Fruit fly (Drosophila melanogaster) whole organism, pupa: Measurements from ENCODE around the gene CG9948.

ENCODE experiments used
- CG10348 ChIP-seq: fragments of 200-800 bp; sonication (Bioruptor generic); IDR thresholded peaks from 2 replicates; pipeline ENCODE4 v1.3.6; 2022; ENCODE audit warnings: missing biosample characterization, missing genetic modification characterization
- CG12605 ChIP-seq: fragments of 200-800 bp; sonication (Bioruptor generic); IDR thresholded peaks from 2 replicates; pipeline ENCODE4 v1.3.6; 2022; ENCODE audit warnings: missing biosample characterization, missing genetic modification characterization
- CG13204 ChIP-seq: fragments of 200-800 bp; sonication (Bioruptor generic); optimal IDR thresholded peaks from 2 replicates; lab custom pipeline; 2018; ENCODE audit warnings: missing biosample characterization, mild to moderate bottlenecking, missing genetic modification characterization, moderate library complexity
- CG14655 ChIP-seq: fragments of 200-800 bp; sonication (Bioruptor generic); optimal IDR thresholded peaks from 3 replicates; lab custom pipeline; 2017; ENCODE audit warnings: mild to moderate bottlenecking, missing biosample characterization, missing genetic modification reagents, missing genetic modification characterization
- CG15710 ChIP-seq: fragments of 200-800 bp; sonication (Bioruptor generic); optimal IDR thresholded peaks from 2 replicates; lab custom pipeline; 2018; ENCODE audit warnings: missing biosample characterization, mild to moderate bottlenecking, missing genetic modification characterization, moderate library complexity
- CG17806 ChIP-seq: fragments of 200-800 bp; sonication (Bioruptor generic); optimal IDR thresholded peaks from 2 replicates; lab custom pipeline; 2018; ENCODE audit warnings: missing biosample characterization, mild to moderate bottlenecking, missing genetic modification characterization, moderate library complexity
- CG32121 ChIP-seq: fragments of 200-800 bp; sonication (Bioruptor generic); IDR thresholded peaks from 2 replicates; pipeline ENCODE4 v1.3.6; 2022; ENCODE audit warnings: missing biosample characterization, missing genetic modification characterization
- CG34367 ChIP-seq: fragments of 200-800 bp; sonication (Bioruptor generic); optimal IDR thresholded peaks from 2 replicates; lab custom pipeline; 2018; ENCODE audit warnings: missing biosample characterization, mild to moderate bottlenecking, missing genetic modification characterization
- CG4496 ChIP-seq: fragments of 200-800 bp; sonication (Bioruptor generic); IDR thresholded peaks from 3 replicates; pipeline ENCODE4 v1.3.6; 2022; ENCODE audit warnings: missing biosample characterization, missing genetic modification characterization
- CG8159 ChIP-seq: fragments of 200-800 bp; sonication (Bioruptor generic); optimal IDR thresholded peaks from 3 replicates; lab custom pipeline; 2018; ENCODE audit warnings: missing biosample characterization, mild to moderate bottlenecking, missing genetic modification characterization, moderate library complexity
- CG8301 ChIP-seq: fragments of 200-800 bp; sonication (Bioruptor generic); optimal IDR thresholded peaks from 2 replicates; lab custom pipeline; 2018; ENCODE audit warnings: missing biosample characterization, mild to moderate bottlenecking, missing genetic modification characterization
- CG9948 ChIP-seq: fragments of 200-800 bp; sonication (Bioruptor generic); optimal IDR thresholded peaks from 2 replicates; lab custom pipeline; 2018; ENCODE audit warnings: missing biosample characterization, mild to moderate bottlenecking, missing genetic modification characterization, moderate library complexity
- D1 ChIP-seq: fragments of 200-800 bp; sonication (Bioruptor generic); optimal IDR thresholded peaks from 2 replicates; lab custom pipeline; 2018; ENCODE audit warnings: missing biosample characterization, mild to moderate bottlenecking, missing genetic modification characterization, moderate library complexity
- EcR ChIP-seq: fragments of 200-800 bp; sonication (Bioruptor generic); optimal IDR thresholded peaks from 3 replicates; lab custom pipeline; 2019; ENCODE audit warnings: missing biosample characterization, missing genetic modification characterization, mild to moderate bottlenecking, moderate library complexity, missing genetic modification reagents
- Ets98B ChIP-seq: fragments of 200-800 bp; sonication (Bioruptor generic); IDR thresholded peaks from 2 replicates; pipeline ENCODE4 v1.3.6; 2022; ENCODE audit warnings: missing biosample characterization, missing genetic modification characterization
- Pif1A ChIP-seq: fragments of 200-800 bp; sonication (Bioruptor generic); optimal IDR thresholded peaks from 3 replicates; lab custom pipeline; 2016; ENCODE audit warnings: missing biosample characterization, missing genetic modification characterization
- Pif1B ChIP-seq: fragments of 200-800 bp; sonication (Bioruptor generic); optimal IDR thresholded peaks from 3 replicates; lab custom pipeline; 2016; ENCODE audit warnings: missing biosample characterization, missing genetic modification characterization
- Snoo ChIP-seq: fragments of 200-800 bp; sonication (Bioruptor generic); optimal IDR thresholded peaks from 3 replicates; lab custom pipeline; 2017; ENCODE audit warnings: missing biosample characterization, mild to moderate bottlenecking, missing genetic modification characterization, inconsistent platforms
- fd96Ca ChIP-seq: fragments of 200-800 bp; sonication (Bioruptor generic); IDR thresholded peaks from 3 replicates; pipeline ENCODE4 v1.3.6; 2022; ENCODE audit warnings: missing biosample characterization, missing genetic modification characterization
- gl ChIP-seq: fragments of 200-800 bp; sonication (Bioruptor generic); optimal IDR thresholded peaks from 2 replicates; lab custom pipeline; 2018; ENCODE audit warnings: missing biosample characterization, mild to moderate bottlenecking, missing genetic modification characterization
- rn ChIP-seq: fragments of 200-800 bp; sonication (Bioruptor generic); IDR thresholded peaks from 2 replicates; pipeline ENCODE4 v1.3.6; 2022; ENCODE audit warnings: missing biosample characterization, missing genetic modification characterization

CG9948 gene

DNA sequence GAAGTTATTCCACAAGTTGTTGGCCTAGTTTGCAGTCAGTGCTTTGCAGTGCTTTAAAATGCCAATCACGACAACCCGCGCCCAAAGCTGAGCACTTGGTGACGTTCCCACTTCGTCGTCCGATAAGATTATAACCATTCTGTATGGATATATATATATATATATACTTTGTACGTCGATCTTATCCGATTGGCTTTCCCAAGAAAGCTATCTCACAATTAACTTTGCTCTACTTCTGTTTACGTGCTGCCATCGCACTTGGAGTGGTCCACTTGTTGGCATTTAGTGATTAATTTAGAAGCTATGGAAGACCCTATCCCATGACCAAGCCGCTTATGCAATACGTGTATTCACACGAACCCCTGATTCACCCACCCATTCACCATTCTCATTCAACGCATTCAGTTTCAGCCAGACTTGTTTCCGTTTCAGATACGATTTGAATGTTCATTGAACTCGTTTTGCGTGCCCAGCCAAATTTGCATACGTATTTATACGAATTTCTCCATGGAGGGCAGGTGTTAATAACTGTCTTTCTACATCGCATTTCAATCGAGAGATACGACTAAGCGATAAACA, 6.3 kb downstream of the CG9948 start:
- TF ChIP-seq EcR (peak; percentile 12), CG9948 (tag; lab: Kevin White, UChicago) (no peak), Ets98B (no peak)

DNA sequence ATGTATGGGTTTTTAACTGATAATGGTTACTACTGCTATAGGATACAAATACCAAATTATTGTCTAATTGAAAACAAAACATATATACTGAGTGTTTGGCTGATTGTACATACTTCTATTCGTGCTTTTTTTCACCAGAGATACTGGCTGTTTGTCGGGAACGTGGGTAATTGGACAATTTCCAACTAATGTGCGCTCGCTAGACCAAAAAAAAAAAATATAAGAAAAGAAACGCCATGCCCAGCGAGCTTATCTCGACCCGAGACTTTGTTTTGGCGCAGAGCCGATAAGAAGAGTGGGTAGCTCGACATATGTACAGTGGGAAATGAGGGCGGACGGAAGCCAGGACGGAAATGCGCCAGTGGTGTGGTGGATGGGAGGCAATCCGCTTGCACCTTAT, 7.4 kb downstream of the CG9948 start:
- TF ChIP-seq CG34367: no peak
- no peak for TF ChIP-seq Snoo (tag; lab: Kevin White, UChicago)
- TF ChIP-seq CG13204 (GFP tag; lab: Kevin White, UChicago): no peak
- no peak for TF ChIP-seq CG9948 (tag; lab: Kevin White, UChicago)
- TF ChIP-seq D1 (tag; lab: Kevin White, UChicago): no peak
- TF ChIP-seq CG8159 (tag; lab: Kevin White, UChicago): no peak
- TF ChIP-seq CG10348 (GFP tag; lab: Robert Waterston, UW): no peak
- no peak for TF ChIP-seq Pif1A (GFP tag; lab: Kevin White, UChicago)
- TF ChIP-seq CG4496 (GFP tag; lab: Robert Waterston, UW): no peak; the same call in 2 of the 3 replicates
- no peak for TF ChIP-seq rn (GFP tag; lab: Robert Waterston, UW)
- no peak for TF ChIP-seq Pif1B (GFP tag; lab: Kevin White, UChicago)
- no peak for TF ChIP-seq CG17806 (tag; lab: Kevin White, UChicago)
- TF ChIP-seq CG15710 (tag; lab: Kevin White, UChicago): no peak
- no peak for TF ChIP-seq CG12605 (GFP tag; lab: Robert Waterston, UW)
- TF ChIP-seq EcR: no peak
- no peak for TF ChIP-seq fd96Ca (GFP tag; lab: Robert Waterston, UW)
- no peak for TF ChIP-seq CG32121
- TF ChIP-seq CG14655 (GFP tag; lab: Kevin White, UChicago): no peak

DNA sequence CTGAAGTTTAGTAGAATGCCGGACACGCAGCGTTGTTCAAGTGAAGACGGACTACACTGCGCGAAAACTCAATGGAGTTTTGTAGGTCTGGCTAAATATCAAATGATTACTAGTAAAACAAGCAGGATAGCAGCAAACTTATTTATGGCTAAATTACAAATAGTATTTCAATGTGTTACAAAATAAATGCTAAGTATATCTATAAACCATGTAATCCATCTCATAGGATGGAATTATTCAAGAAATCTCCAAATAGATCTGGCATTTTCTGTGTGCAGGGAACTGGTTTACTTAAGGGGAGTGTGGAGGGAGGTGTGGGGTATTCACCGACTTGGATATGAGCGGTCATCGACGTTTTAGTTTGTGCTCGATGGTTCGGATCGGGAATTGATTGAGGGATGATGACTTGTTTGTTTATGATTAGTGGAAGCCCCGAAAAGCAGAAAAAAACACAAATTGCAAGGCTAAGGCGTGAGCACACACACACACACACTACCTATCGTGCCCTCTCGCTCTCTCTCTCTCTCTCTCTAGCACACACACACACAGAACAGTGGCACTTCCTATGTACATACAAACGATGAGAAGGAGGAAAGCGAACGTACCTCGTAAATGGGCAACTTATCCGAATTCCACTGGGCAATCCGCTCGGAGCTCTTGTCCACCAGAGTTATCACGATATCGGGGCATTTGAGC, 8.1 kb downstream of the CG9948 start:
- TF ChIP-seq CG14655 (GFP tag; lab: Kevin White, UChicago) (peak; percentile 87), CG12605 (GFP tag; lab: Robert Waterston, UW) (peak; percentile 63; the same call in 1 of the 2 replicates), fd96Ca (GFP tag; lab: Robert Waterston, UW) (no peak), D1 (tag; lab: Kevin White, UChicago) (no peak), CG10348 (GFP tag; lab: Robert Waterston, UW) (no peak), CG8159 (tag; lab: Kevin White, UChicago) (peak; percentile 84), Pif1A (GFP tag; lab: Kevin White, UChicago) (peak; percentile 82), CG8301 (tag; lab: Kevin White, UChicago) (peak; percentile 87), EcR (peak; percentile 95), CG15710 (tag; lab: Kevin White, UChicago) (peak; percentile 84), CG4496 (GFP tag; lab: Robert Waterston, UW) (peak; percentile 71), CG13204 (GFP tag; lab: Kevin White, UChicago) (peak; percentile 66), CG17806 (tag; lab: Kevin White, UChicago) (peak; percentile 80), CG32121 (peak; percentile 55; the same call in 1 of the 2 replicates), Ets98B (peak; percentile 77), Snoo (tag; lab: Kevin White, UChicago) (peak; percentile 45), rn (GFP tag; lab: Robert Waterston, UW) (no peak), Pif1B (GFP tag; lab: Kevin White, UChicago) (peak; percentile 57), gl (peak; percentile 66), CG34367 (peak; percentile 82), CG9948 (tag; lab: Kevin White, UChicago) (peak; percentile 92)

DNA sequence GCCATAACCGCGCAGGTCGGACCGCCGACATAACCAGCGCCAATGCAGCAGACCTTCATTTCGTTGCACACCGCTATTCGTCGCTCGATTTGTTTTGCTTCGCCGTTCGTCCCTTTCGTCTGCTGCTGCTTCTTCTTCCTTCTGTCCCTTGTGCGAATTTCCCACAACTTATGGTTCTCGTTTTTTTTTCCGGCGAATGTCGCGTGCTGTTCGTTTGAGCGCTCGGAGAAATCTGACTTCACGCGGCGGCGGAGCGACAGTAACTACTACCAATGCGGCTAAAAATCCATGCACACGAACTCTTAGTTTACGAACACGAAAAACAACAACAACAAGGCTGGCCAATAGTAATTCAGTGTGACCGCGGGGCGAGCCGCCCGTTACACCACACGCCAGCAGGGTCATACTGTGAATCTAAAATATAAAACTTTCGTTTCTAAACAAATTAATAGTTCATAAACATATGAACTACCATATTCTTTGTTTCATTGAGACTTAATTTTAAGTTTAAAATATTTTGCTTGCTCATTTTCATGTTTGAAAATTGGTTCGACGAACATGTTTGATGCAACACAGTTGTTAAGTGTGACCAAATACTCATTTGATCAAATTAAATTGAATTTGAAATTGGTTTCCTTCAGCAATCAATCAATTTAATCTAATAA, 8.8 kb downstream of the CG9948 start, which contains the start of gene sgl:
TSS of gene sgl (minus strand) at position 271 of the 665 bp plus-strand sequence.
- TF ChIP-seq CG15710 (tag; lab: Kevin White, UChicago) (peak; percentile 39), CG9948 (tag; lab: Kevin White, UChicago) (no peak), EcR (peak; percentile 33), CG17806 (tag; lab: Kevin White, UChicago) (peak; percentile 26), CG12605 (GFP tag; lab: Robert Waterston, UW) (peak; percentile 76), rn (GFP tag; lab: Robert Waterston, UW) (no peak), CG14655 (GFP tag; lab: Kevin White, UChicago) (no peak), CG34367 (no peak), CG32121 (peak; percentile 78), Ets98B (peak; percentile 64), gl (peak; percentile 38), CG8301 (tag; lab: Kevin White, UChicago) (peak; percentile 28), CG10348 (GFP tag; lab: Robert Waterston, UW) (no peak), CG4496 (GFP tag; lab: Robert Waterston, UW) (peak; percentile 87), CG13204 (GFP tag; lab: Kevin White, UChicago) (no peak), Pif1A (GFP tag; lab: Kevin White, UChicago) (peak; percentile 26), Snoo (tag; lab: Kevin White, UChicago) (peak; percentile 51), fd96Ca (GFP tag; lab: Robert Waterston, UW) (peak; percentile 75), Pif1B (GFP tag; lab: Kevin White, UChicago) (peak; percentile 56), CG8159 (tag; lab: Kevin White, UChicago) (peak; percentile 49), D1 (tag; lab: Kevin White, UChicago) (no peak)

DNA sequence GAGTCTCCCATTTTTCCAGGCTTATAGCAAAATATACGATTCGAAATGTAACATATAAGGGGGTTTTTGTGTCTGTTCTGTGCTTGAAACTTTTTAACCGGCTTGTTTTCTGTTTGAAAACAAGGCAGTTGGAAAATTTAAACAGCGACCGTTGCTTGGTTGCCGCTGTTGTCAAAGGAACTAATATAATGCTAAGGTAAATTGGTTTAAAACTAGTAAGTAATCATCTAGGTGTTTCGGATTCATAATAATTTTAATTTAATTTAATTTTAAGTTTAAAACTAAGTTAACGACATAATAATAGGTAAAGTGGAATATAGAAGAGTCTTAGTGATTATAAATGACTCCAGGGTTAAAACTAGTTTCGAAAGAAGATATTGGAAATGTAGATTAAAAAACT, 12.0 kb downstream of the CG9948 start, which contains the start of gene CG10064:
TSS of gene CG10064 (minus strand) at position 101 of the 400 bp plus-strand sequence.
- no peak for TF ChIP-seq CG12605 (GFP tag; lab: Robert Waterston, UW)
- no peak for TF ChIP-seq CG14655 (GFP tag; lab: Kevin White, UChicago)
- TF ChIP-seq rn (GFP tag; lab: Robert Waterston, UW): no peak
- no peak for TF ChIP-seq CG32121
- no peak for TF ChIP-seq CG34367
- TF ChIP-seq CG17806 (tag; lab: Kevin White, UChicago): no peak
- no peak for TF ChIP-seq CG4496 (GFP tag; lab: Robert Waterston, UW)
- no peak for TF ChIP-seq Snoo (tag; lab: Kevin White, UChicago)
- no peak for TF ChIP-seq CG15710 (tag; lab: Kevin White, UChicago)
- TF ChIP-seq Ets98B: no peak
- TF ChIP-seq Pif1B (GFP tag; lab: Kevin White, UChicago): no peak
- no peak for TF ChIP-seq CG13204 (GFP tag; lab: Kevin White, UChicago)
- TF ChIP-seq CG8159 (tag; lab: Kevin White, UChicago): no peak
- no peak for TF ChIP-seq fd96Ca (GFP tag; lab: Robert Waterston, UW)
- no peak for TF ChIP-seq CG9948 (tag; lab: Kevin White, UChicago)
- TF ChIP-seq, all 21 proteins: peak for 0
